Fruit fly (Drosophila melanogaster) whole organism: ENCODE data around the gene ppk27.

Experiments
- pan ChIP-seq: fragments of >200 bp; optimal IDR thresholded peaks from 2 replicates; lab custom pipeline; 2017
- psq ChIP-seq: fragments of >200 bp; optimal IDR thresholded peaks from 2 replicates; lab custom pipeline; 2017

dm6 chr3L:3709358-3709757 is 45.6 kb downstream of the ppk27 start:
- TF ChIP-seq pan (lab: Kevin White, UChicago), result no peak
- TF ChIP-seq psq (lab: Kevin White, UChicago), result no peak
